Fruit fly (Drosophila melanogaster) whole organism, embryonic: ENCODE data around the gene CG32333.

ENCODE experiments used
- B-H2 ChIP-seq: fragments of 200-800 bp; sonication (Bioruptor generic); optimal IDR thresholded peaks from 2 replicates; lab custom pipeline; 2018; ENCODE audit warnings: missing biosample characterization, mild to moderate bottlenecking, missing genetic modification characterization
- Bgb ChIP-seq: fragments of 200-800 bp; sonication (Bioruptor generic); IDR thresholded peaks from 2 replicates; pipeline ENCODE4 v1.3.6; 2022; ENCODE audit warnings: missing biosample characterization, missing genetic modification characterization; ENCODE audit not compliant: partially characterized antibody
- CG10267 ChIP-seq: fragments of 200-800 bp; sonication (Bioruptor generic); optimal IDR thresholded peaks from 2 replicates; lab custom pipeline; 2018; ENCODE audit warnings: missing biosample characterization, mild to moderate bottlenecking, missing genetic modification characterization, moderate library complexity
- CG10366 ChIP-seq: fragments of 200-800 bp; sonication (Bioruptor generic); IDR thresholded peaks from 2 replicates; pipeline ENCODE4 v1.3.6; 2022; ENCODE audit warnings: missing biosample characterization, missing genetic modification characterization
- CG11398 ChIP-seq: fragments of 200-800 bp; sonication (Bioruptor generic); optimal IDR thresholded peaks from 2 replicates; lab custom pipeline; 2016; ENCODE audit warnings: missing biosample characterization, missing genetic modification characterization
- CG11695 ChIP-seq: fragments of 200-800 bp; sonication (Bioruptor generic); IDR thresholded peaks from 3 replicates; pipeline ENCODE4 v1.3.6; 2022; ENCODE audit warnings: missing biosample characterization, missing genetic modification characterization
- CG12104 ChIP-seq: fragments of 200-800 bp; sonication (Bioruptor generic); optimal IDR thresholded peaks from 3 replicates; lab custom pipeline; 2016; ENCODE audit warnings: missing biosample characterization, missing genetic modification characterization
- CG14050 ChIP-seq: fragments of 200-800 bp; sonication (Bioruptor generic); IDR thresholded peaks from 3 replicates; pipeline ENCODE4 v1.3.6; 2022; ENCODE audit warnings: missing biosample characterization, missing genetic modification characterization
- CG1602 ChIP-seq: fragments of 200-800 bp; sonication (Bioruptor generic); optimal IDR thresholded peaks from 3 replicates; lab custom pipeline; 2016; ENCODE audit warnings: missing biosample characterization, missing genetic modification characterization
- CG1603 ChIP-seq: fragments of 200-800 bp; sonication (Bioruptor generic); optimal IDR thresholded peaks from 2 replicates; lab custom pipeline; 2019; ENCODE audit warnings: missing biosample characterization, mild to moderate bottlenecking, missing genetic modification characterization, moderate library complexity
- CG16815 ChIP-seq: fragments of 200-800 bp; sonication (Bioruptor generic); optimal IDR thresholded peaks from 3 replicates; lab custom pipeline; 2017; ENCODE audit warnings: missing biosample characterization, mild to moderate bottlenecking, missing genetic modification characterization
- CG2889 ChIP-seq: fragments of 200-800 bp; sonication (Bioruptor generic); IDR thresholded peaks from 3 replicates; pipeline ENCODE4 v1.3.6; 2022; ENCODE audit warnings: missing biosample characterization, missing genetic modification characterization
- CG32772 ChIP-seq: fragments of 200-800 bp; sonication (Bioruptor generic); IDR thresholded peaks from 2 replicates; pipeline ENCODE4 v1.3.6; 2022; ENCODE audit warnings: missing biosample characterization, missing genetic modification characterization
- CG34224 ChIP-seq: fragments of 200-800 bp; sonication (Bioruptor generic); IDR thresholded peaks from 3 replicates; pipeline ENCODE4 v1.3.6; 2022; ENCODE audit warnings: missing biosample characterization, missing genetic modification characterization; ENCODE audit not compliant: partially characterized antibody
- CG4360 ChIP-seq: fragments of 200-800 bp; sonication (Bioruptor generic); IDR thresholded peaks from 2 replicates; pipeline ENCODE4 v1.3.6; 2022; ENCODE audit warnings: missing biosample characterization, missing genetic modification characterization
- CG4424 ChIP-seq: fragments of 200-800 bp; sonication (Bioruptor generic); optimal IDR thresholded peaks from 3 replicates; lab custom pipeline; 2016; ENCODE audit warnings: missing biosample characterization, missing genetic modification characterization
- CG5953 ChIP-seq: fragments of 200-800 bp; sonication (Bioruptor generic); IDR thresholded peaks from 2 replicates; pipeline ENCODE4 v1.3.6; 2022; ENCODE audit warnings: missing biosample characterization, missing genetic modification characterization
- CG6175 ChIP-seq: fragments of 200-800 bp; sonication (Bioruptor generic); IDR thresholded peaks from 3 replicates; pipeline ENCODE4 v1.3.6; 2022; ENCODE audit warnings: missing biosample characterization, missing genetic modification characterization
- CG6689 ChIP-seq: fragments of 200-800 bp; sonication (Bioruptor generic); IDR thresholded peaks from 2 replicates; pipeline ENCODE4 v1.3.6; 2022; ENCODE audit warnings: missing biosample characterization, missing genetic modification characterization
- CG8765 ChIP-seq: fragments of 200-800 bp; sonication (Bioruptor generic); IDR thresholded peaks from 2 replicates; pipeline ENCODE4 v1.3.6; 2022; ENCODE audit warnings: missing biosample characterization, missing genetic modification characterization
- CG9437 ChIP-seq: fragments of 200-800 bp; sonication (Bioruptor generic); optimal IDR thresholded peaks from 2 replicates; lab custom pipeline; 2018; ENCODE audit warnings: missing biosample characterization, mild to moderate bottlenecking, missing genetic modification characterization
- CG9609 ChIP-seq: fragments of 200-800 bp; sonication (Bioruptor generic); optimal IDR thresholded peaks from 3 replicates; lab custom pipeline; 2016; ENCODE audit warnings: missing biosample characterization, missing genetic modification characterization
- Camta ChIP-seq: fragments of 200-800 bp; sonication (Bioruptor generic); optimal IDR thresholded peaks from 2 replicates; lab custom pipeline; 2016; ENCODE audit warnings: missing biosample characterization, missing genetic modification characterization
- D19B ChIP-seq: fragments of 200-800 bp; sonication (Bioruptor generic); optimal IDR thresholded peaks from 2 replicates; lab custom pipeline; 2017; ENCODE audit warnings: missing biosample characterization, mild to moderate bottlenecking, missing genetic modification characterization
- Dbx ChIP-seq: fragments of 200-800 bp; sonication (Bioruptor generic); IDR thresholded peaks from 3 replicates; pipeline ENCODE4 v1.3.6; 2022; ENCODE audit warnings: missing biosample characterization, missing genetic modification characterization
- Dp ChIP-seq: fragments of 200-800 bp; sonication (Bioruptor generic); optimal IDR thresholded peaks from 2 replicates; lab custom pipeline; 2018; ENCODE audit warnings: missing biosample characterization, mild to moderate bottlenecking, missing genetic modification characterization, moderate library complexity
- ERR ChIP-seq: fragments of 200-800 bp; sonication (Bioruptor generic); optimal IDR thresholded peaks from 2 replicates; lab custom pipeline; 2016; ENCODE audit warnings: missing biosample characterization, missing genetic modification characterization
- Fer2 ChIP-seq: fragments of 200-800 bp; sonication (Bioruptor generic); optimal IDR thresholded peaks from 2 replicates; lab custom pipeline; 2018; ENCODE audit warnings: missing biosample characterization, mild to moderate bottlenecking, missing genetic modification characterization, moderate library complexity
- H15 ChIP-seq: fragments of 200-800 bp; sonication (Bioruptor generic); IDR thresholded peaks from 3 replicates; pipeline ENCODE4 v1.3.6; 2022; ENCODE audit warnings: missing biosample characterization, missing genetic modification characterization
- HLH4C ChIP-seq: fragments of 200-800 bp; sonication (Bioruptor generic); IDR thresholded peaks from 3 replicates; pipeline ENCODE4 v1.3.6; 2022; ENCODE audit warnings: missing biosample characterization, missing genetic modification characterization; ENCODE audit not compliant: partially characterized antibody
- HmgZ ChIP-seq: fragments of 200-800 bp; sonication (Bioruptor generic); optimal IDR thresholded peaks from 2 replicates; lab custom pipeline; 2018; ENCODE audit warnings: missing biosample characterization, mild to moderate bottlenecking, missing genetic modification characterization
- MBD-R2 ChIP-seq: fragments of 200-800 bp; sonication (Bioruptor generic); IDR thresholded peaks from 2 replicates; pipeline ENCODE4 v1.3.6; 2022; ENCODE audit warnings: missing biosample characterization, missing genetic modification characterization
- Med ChIP-seq: fragments of 200-800 bp; sonication (Bioruptor generic); peaks from one replicate; lab custom pipeline; 2016; ENCODE audit warnings: missing biosample characterization, missing genetic modification characterization, mild to moderate bottlenecking, inconsistent platforms, moderate library complexity
- Mes4 ChIP-seq: fragments of 200-800 bp; sonication (Bioruptor generic); optimal IDR thresholded peaks from 2 replicates; lab custom pipeline; 2016; ENCODE audit warnings: missing biosample characterization, missing genetic modification characterization
- NC2β ChIP-seq: fragments of 200-800 bp; sonication (Bioruptor generic); optimal IDR thresholded peaks from 2 replicates; lab custom pipeline; 2016; ENCODE audit warnings: missing biosample characterization, missing genetic modification characterization
- Neu2 ChIP-seq: fragments of 200-800 bp; sonication (Bioruptor generic); optimal IDR thresholded peaks from 3 replicates; lab custom pipeline; 2016; ENCODE audit warnings: missing biosample characterization, missing genetic modification characterization, borderline replicate concordance
- Nf-YC ChIP-seq: fragments of 200-800 bp; optimal IDR thresholded peaks from 3 replicates; lab custom pipeline; 2019; ENCODE audit warnings: missing biosample characterization, mild to moderate bottlenecking, missing genetic modification characterization, moderate library complexity
- Oli ChIP-seq: fragments of 200-800 bp; sonication (Bioruptor generic); optimal IDR thresholded peaks from 2 replicates; lab custom pipeline; 2018; ENCODE audit warnings: missing biosample characterization, mild to moderate bottlenecking, missing genetic modification characterization, moderate library complexity
- al ChIP-seq: fragments of 200-800 bp; sonication (Bioruptor generic); IDR thresholded peaks from 2 replicates; pipeline ENCODE4 v1.3.6; 2022; ENCODE audit warnings: missing biosample characterization, missing genetic modification characterization
- bcd ChIP-seq: fragments of 200-800 bp; sonication (Bioruptor generic); optimal IDR thresholded peaks from 2 replicates; lab custom pipeline; 2017; ENCODE audit warnings: missing biosample characterization, mild to moderate bottlenecking, missing genetic modification characterization
- chif ChIP-seq, 2 experiments: fragments of 200-800 bp; sonication (Bioruptor generic); optimal IDR thresholded peaks; 3 replicates each; lab custom pipeline; 2016; ENCODE audit warnings: missing biosample characterization in 2 of 2, missing genetic modification characterization in 2 of 2
- hb ChIP-seq: fragments of 200-800 bp; sonication (Bioruptor generic); IDR thresholded peaks from 3 replicates; pipeline ENCODE4 v1.3.6; 2022; ENCODE audit warnings: missing biosample characterization, missing genetic modification characterization; ENCODE audit not compliant: partially characterized antibody
- hkb ChIP-seq, 2 experiments: fragments of 200-800 bp in 1 of 2; fragments of >200 bp in 1 of 2; sonication (Bioruptor generic) in 1 of 2; IDR thresholded peaks in 1 of 2; optimal IDR thresholded peaks in 1 of 2; 2 replicates each; pipeline versions ENCODE4 v1.3.6 to Lab custom; 2017 to 2022; ENCODE audit warnings: missing biosample characterization in 1 of 2, missing genetic modification characterization in 1 of 2
- insv ChIP-seq, 2 experiments: fragments of 200-800 bp; sonication (Bioruptor generic); optimal IDR thresholded peaks; 3 replicates each; lab custom pipeline; 2016 to 2018; ENCODE audit warnings: missing biosample characterization in 2 of 2, missing genetic modification characterization in 2 of 2
- sd ChIP-seq: fragments of 200-800 bp; sonication (Bioruptor generic); optimal IDR thresholded peaks from 3 replicates; lab custom pipeline; 2018; ENCODE audit warnings: missing biosample characterization, mild to moderate bottlenecking, missing genetic modification characterization, moderate library complexity
- sens ChIP-seq: fragments of 200-800 bp; sonication (Bioruptor generic); peaks from one replicate; lab custom pipeline; 2016; ENCODE audit warnings: missing biosample characterization, missing genetic modification characterization
- slbo ChIP-seq: fragments of 200-800 bp; sonication (Bioruptor generic); IDR thresholded peaks from 2 replicates; pipeline ENCODE4 v1.3.6; 2022; ENCODE audit warnings: missing biosample characterization, missing genetic modification characterization
- slou ChIP-seq: fragments of 200-800 bp; sonication (Bioruptor generic); optimal IDR thresholded peaks from 3 replicates; lab custom pipeline; 2016; ENCODE audit warnings: missing biosample characterization, missing genetic modification characterization
- sna ChIP-seq: fragments of 200-800 bp; sonication (Bioruptor generic); IDR thresholded peaks from 2 replicates; pipeline ENCODE4 v1.3.6; 2022; ENCODE audit warnings: missing biosample characterization, missing genetic modification characterization; ENCODE audit not compliant: partially characterized antibody
- sqz ChIP-seq: fragments of 200-800 bp; sonication (Bioruptor generic); optimal IDR thresholded peaks from 3 replicates; lab custom pipeline; 2018; ENCODE audit warnings: missing biosample characterization, mild to moderate bottlenecking, missing genetic modification characterization
- vvl ChIP-seq: fragments of 200-800 bp; sonication (Bioruptor generic); IDR thresholded peaks from 2 replicates; pipeline ENCODE4 v1.3.6; 2022; ENCODE audit warnings: missing biosample characterization, missing genetic modification characterization

Gene CG32333

dm6 chr3L:1323136-1323535, 47.4 kb downstream of the CG32333 start (continued):
- TF ChIP-seq sd (tag; lab: Kevin White, UChicago) = peak; percentile 49
- TF ChIP-seq slou = no peak
- peak; percentile 9 for TF ChIP-seq CG12104 (GFP tag; lab: Kevin White, UChicago)
- no peak for TF ChIP-seq Neu2 (GFP tag; lab: Kevin White, UChicago)
- TF ChIP-seq CG16815 (GFP tag; lab: Kevin White, UChicago) = peak; percentile 52
- TF ChIP-seq slbo (GFP tag; lab: Robert Waterston, UW) = peak; percentile 45; the same call in 1 of the 2 replicates
- peak; percentile 15; the same call in 1 of the 2 replicates for TF ChIP-seq al (GFP tag; lab: Robert Waterston, UW)
- TF ChIP-seq CG10267 (tag; lab: Kevin White, UChicago) = peak; percentile 63
- peak; percentile 43; the same call in 1 of the 2 replicates for TF ChIP-seq CG5953
- no peak for TF ChIP-seq HLH4C
- peak; percentile 79 to 87 for TF ChIP-seq chif (GFP tag; optimal IDR thresholded peaks at IDR 0.05; lab: Kevin White, UChicago)
- TF ChIP-seq CG8765 (GFP tag; lab: Robert Waterston, UW) = no peak
- TF ChIP-seq sens = peak; percentile 96
- TF ChIP-seq Bgb (GFP tag; lab: Robert Waterston, UW) = no peak
- no peak for TF ChIP-seq Dbx (GFP tag; lab: Robert Waterston, UW)
- TF ChIP-seq Camta (GFP tag; lab: Kevin White, UChicago) = peak; percentile 64
- peak; percentile 68 for TF ChIP-seq CG1602 (GFP tag; lab: Kevin White, UChicago)
- TF ChIP-seq insv (GFP tag; optimal IDR thresholded peaks at IDR 0.05; lab: Kevin White, UChicago) = no peak
- peak; percentile 65 for TF ChIP-seq CG1603 (tag; lab: Kevin White, UChicago)
- peak; percentile 70 for TF ChIP-seq NC2β
- TF ChIP-seq B-H2 (GFP tag; lab: Kevin White, UChicago) = no peak
- no peak for TF ChIP-seq MBD-R2
- TF ChIP-seq CG32772 (GFP tag; lab: Robert Waterston, UW) = peak; percentile 69
- TF ChIP-seq Fer2 (tag; lab: Kevin White, UChicago) = no peak
- TF ChIP-seq Dp (GFP tag; lab: Kevin White, UChicago) = no peak
- peak; percentile 33 for TF ChIP-seq HmgZ
- TF ChIP-seq Nf-YC = no peak
- peak; percentile 82 for TF ChIP-seq Oli (tag; lab: Kevin White, UChicago)
- TF ChIP-seq CG11695 (GFP tag; lab: Robert Waterston, UW) = 0 out of 3 replicates have a peak, but pooled peaks have one; percentile 51
- TF ChIP-seq hkb (optimal IDR thresholded peaks at IDR 0.05; lab: Kevin White, UChicago) = no peak
- TF ChIP-seq hkb (GFP tag; IDR thresholded peaks at IDR 0.05; lab: Robert Waterston, UW) = peak; percentile 71
- no peak for TF ChIP-seq sna (GFP tag; lab: Robert Waterston, UW)
- TF ChIP-seq CG4360 (GFP tag; lab: Robert Waterston, UW) = 0 out of 2 replicates have a peak, but pooled peaks have one; percentile 4
- peak; percentile 42 for TF ChIP-seq ERR (GFP tag; lab: Kevin White, UChicago)
- no peak for TF ChIP-seq CG2889 (GFP tag; lab: Robert Waterston, UW)
- peak; percentile 43 for TF ChIP-seq CG11398 (GFP tag; lab: Kevin White, UChicago)
- TF ChIP-seq H15 (GFP tag; lab: Robert Waterston, UW) = peak; percentile 66; the same call in 2 of the 3 replicates
- peak; percentile 48; the same call in 1 of the 3 replicates for TF ChIP-seq CG14050 (GFP tag; lab: Robert Waterston, UW)
- peak; percentile 60 for TF ChIP-seq CG9437 (GFP tag; lab: Kevin White, UChicago)
- peak; percentile 74 for TF ChIP-seq CG4424 (GFP tag; lab: Kevin White, UChicago)
- no peak for TF ChIP-seq hb (GFP tag; lab: Robert Waterston, UW)
- TF ChIP-seq CG6175 (GFP tag; lab: Robert Waterston, UW) = no peak
- peak; percentile 56 for TF ChIP-seq bcd (GFP tag; lab: Kevin White, UChicago)
- TF ChIP-seq CG6689 (GFP tag; lab: Robert Waterston, UW) = peak; percentile 72
- peak; percentile 76 for TF ChIP-seq vvl
- TF ChIP-seq CG9609 (GFP tag; lab: Kevin White, UChicago) = peak; percentile 58
- TF ChIP-seq Mes4 (GFP tag; lab: Kevin White, UChicago) = peak; percentile 69
- TF ChIP-seq CG34224 (GFP tag; lab: Robert Waterston, UW) = no peak
- TF ChIP-seq Med (GFP tag; lab: Kevin White, UChicago) = peak; percentile 81
- TF ChIP-seq sqz (GFP tag; lab: Kevin White, UChicago) = peak; percentile 51
- no peak for TF ChIP-seq D19B
- peak; percentile 61; the same call in 1 of the 2 replicates for TF ChIP-seq CG10366 (GFP tag; lab: Robert Waterston, UW)
